Worm (Caenorhabditis elegans) whole organism, midembryonic: ENCODE measurements around the gene C01G10.1.

ENCODE experiments used
- T22C8.4 ChIP-seq: fragments of 200-800 bp; sonication (Bioruptor generic); IDR thresholded peaks from 2 replicates; pipeline ENCODE4 v1.3.6; 2022; ENCODE audit warnings: missing genetic modification characterization, missing compliant biosample characterization
- cog-1 ChIP-seq: sonication (generic microtip); optimal IDR thresholded peaks from 2 replicates; lab custom pipeline; 2016; ENCODE audit warnings: missing genetic modification characterization, missing compliant biosample characterization
- flt-1 ChIP-seq: fragments of 200-800 bp; sonication (Bioruptor generic); IDR thresholded peaks from 2 replicates; pipeline ENCODE4 v1.3.6; 2022; ENCODE audit warnings: missing genetic modification characterization, missing compliant biosample characterization
- klf-2 ChIP-seq: fragments of 200-800 bp; sonication (Bioruptor generic); conservative IDR thresholded peaks from 2 replicates; pipeline ENCODE4 v1.3.6; 2022; ENCODE audit warnings: missing genetic modification reagents, missing genetic modification characterization, missing compliant biosample characterization
- med-1 ChIP-seq: sonication (generic microtip); optimal IDR thresholded peaks from 2 replicates; lab custom pipeline; 2017; ENCODE audit warnings: missing genetic modification characterization, mild to moderate bottlenecking, missing compliant biosample characterization, antibody characterized with exemption, missing genetic modification reagents; ENCODE audit not compliant: insufficient read depth
- ref-1 ChIP-seq: fragments of 200-800 bp; sonication (Bioruptor generic); conservative IDR thresholded peaks from 2 replicates; pipeline ENCODE4 v1.3.6; 2022; ENCODE audit warnings: missing genetic modification reagents, missing genetic modification characterization, missing compliant biosample characterization
- tab-1 ChIP-seq: fragments of 200-800 bp; sonication (Bioruptor generic); IDR thresholded peaks from 2 replicates; pipeline ENCODE4 v1.3.6; 2022; ENCODE audit warnings: missing genetic modification characterization, missing compliant biosample characterization
- ztf-23 ChIP-seq: fragments of 200-800 bp; sonication (Bioruptor generic); IDR thresholded peaks from 2 replicates; pipeline ENCODE4 v1.3.6; 2022; ENCODE audit warnings: missing genetic modification reagents, missing genetic modification characterization, missing compliant biosample characterization

DNA sequence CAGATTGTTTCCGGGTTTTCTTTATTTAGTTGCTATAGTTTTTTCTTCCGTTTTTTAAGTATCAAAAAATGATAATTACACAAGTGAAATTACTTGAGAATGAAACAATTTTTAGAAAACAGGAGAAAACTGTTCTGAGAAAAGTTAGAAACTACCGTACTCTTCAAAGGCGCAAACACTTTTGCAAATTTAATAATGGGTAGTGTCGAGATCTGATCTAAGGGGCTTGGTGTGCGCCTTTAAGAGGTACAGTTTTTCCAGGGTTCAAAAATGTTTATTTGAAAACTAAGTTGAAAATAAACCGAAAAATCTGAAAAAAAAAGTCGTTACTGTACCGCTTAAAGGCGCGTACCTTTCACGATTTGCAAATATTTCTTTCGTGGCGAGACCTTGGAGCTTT is 39.0 kb upstream of the C01G10.1 start:
- TF ChIP-seq T22C8.4 (GFP tag; lab: Robert Waterston, UW) (no peak), ztf-23 (GFP tag; lab: Robert Waterston, UW) (no peak), tab-1 (no peak), flt-1 (GFP tag; lab: Robert Waterston, UW) (no peak), klf-2 (GFP tag; lab: Robert Waterston, UW) (no peak), cog-1 (tag; lab: Kevin White, UChicago) (no peak), ref-1 (GFP tag; lab: Robert Waterston, UW) (no peak), med-1 (GFP tag; lab: Kevin White, UChicago) (no peak)
